Fruit fly (Drosophila melanogaster): ENCODE measurements around the gene CycJ.

The CycJ gene

dm6 chr3L:3444246-3444785 lies 21.9 kb upstream of the CycJ start:
- TF ChIP-seq CG15710 (tag; optimal IDR thresholded peaks at IDR 0.05) (peak; percentile 67), CG34367 (tag; optimal IDR thresholded peaks at IDR 0.05) (peak; percentile 69), CG17806 (tag; optimal IDR thresholded peaks at IDR 0.05) (peak; percentile 80), CG32121 (GFP tag; IDR thresholded peaks at IDR 0.05) (no peak), CG10348 (GFP tag; IDR thresholded peaks at IDR 0.05) (no peak), Snoo (tag; optimal IDR thresholded peaks at IDR 0.05) (no peak), fd96Ca (GFP tag; IDR thresholded peaks at IDR 0.05) (0 out of 3 replicates have a peak, but pooled peaks have one; percentile 11), gl (tag; optimal IDR thresholded peaks at IDR 0.05) (peak; percentile 7), CG4496 (GFP tag; IDR thresholded peaks at IDR 0.05) (no peak), CG13204 (GFP tag; optimal IDR thresholded peaks at IDR 0.05) (no peak), Ets98B (GFP tag; IDR thresholded peaks at IDR 0.05) (peak; percentile 32; the same call in 1 of the 2 replicates), CG9948 (tag; optimal IDR thresholded peaks at IDR 0.05) (peak; percentile 78), EcR (GFP tag; optimal IDR thresholded peaks at IDR 0.05) (no peak), CG8159 (tag; optimal IDR thresholded peaks at IDR 0.05) (peak; percentile 93), CG14655 (GFP tag; optimal IDR thresholded peaks at IDR 0.05) (peak; percentile 84), CG8301 (tag; optimal IDR thresholded peaks at IDR 0.05) (peak; percentile 82), CG12605 (GFP tag; IDR thresholded peaks at IDR 0.05) (peak; percentile 46; the same call in 1 of the 2 replicates), Pif1B (GFP tag; optimal IDR thresholded peaks at IDR 0.05) (peak; percentile 53), rn (GFP tag; IDR thresholded peaks at IDR 0.05) (0 out of 2 replicates have a peak, but pooled peaks have one; percentile 33), D1 (tag; optimal IDR thresholded peaks at IDR 0.05) (peak; percentile 20), Pif1A (GFP tag; optimal IDR thresholded peaks at IDR 0.05) (peak; percentile 70)

- TF ChIP-seq CG12605 (GFP tag; IDR thresholded peaks at IDR 0.05): no peak
- no peak for TF ChIP-seq CG32121 (GFP tag; IDR thresholded peaks at IDR 0.05)
- no peak for TF ChIP-seq CG13204 (GFP tag; optimal IDR thresholded peaks at IDR 0.05)
- no peak for TF ChIP-seq gl (tag; optimal IDR thresholded peaks at IDR 0.05)
- no peak for TF ChIP-seq CG14655 (GFP tag; optimal IDR thresholded peaks at IDR 0.05)
- no peak for TF ChIP-seq CG8301 (tag; optimal IDR thresholded peaks at IDR 0.05)
- no peak for TF ChIP-seq CG34367 (tag; optimal IDR thresholded peaks at IDR 0.05)
- TF ChIP-seq CG4496 (GFP tag; IDR thresholded peaks at IDR 0.05): no peak
- TF ChIP-seq CG9948 (tag; optimal IDR thresholded peaks at IDR 0.05): no peak
- no peak for TF ChIP-seq D1 (tag; optimal IDR thresholded peaks at IDR 0.05)
- TF ChIP-seq Ets98B (GFP tag; IDR thresholded peaks at IDR 0.05): no peak
- TF ChIP-seq Snoo (tag; optimal IDR thresholded peaks at IDR 0.05): no peak
- TF ChIP-seq rn (GFP tag; IDR thresholded peaks at IDR 0.05): no peak
- TF ChIP-seq Pif1B (GFP tag; optimal IDR thresholded peaks at IDR 0.05): no peak
- TF ChIP-seq fd96Ca (GFP tag; IDR thresholded peaks at IDR 0.05): no peak
Observed at dm6 chr3L:3447948-3448526, 18.2 kb upstream of the CycJ start.

DNA sequence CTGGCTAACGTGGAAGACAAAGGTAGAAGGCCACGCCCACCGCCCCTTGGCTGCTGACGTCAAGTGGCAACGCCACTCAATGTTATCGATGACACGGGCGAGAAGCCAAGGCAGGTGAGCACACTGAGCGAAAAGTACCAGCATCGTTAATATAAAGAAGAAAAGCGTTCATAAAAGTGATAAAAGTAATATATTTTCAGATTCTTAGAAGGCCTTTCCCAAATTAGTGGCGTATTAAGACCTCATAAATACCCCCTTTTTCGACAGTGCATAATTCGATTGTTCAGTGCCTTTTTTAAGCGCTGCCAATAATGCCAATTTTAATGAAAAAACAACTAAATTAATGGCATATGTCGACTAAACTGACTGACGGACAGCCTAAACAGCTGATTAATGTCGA lies 16.5 kb upstream of the CycJ start:
- TF ChIP-seq Ets98B (GFP tag; IDR thresholded peaks at IDR 0.05) (no peak), Pif1B (GFP tag; optimal IDR thresholded peaks at IDR 0.05) (no peak), CG34367 (tag; optimal IDR thresholded peaks at IDR 0.05) (no peak), CG17806 (tag; optimal IDR thresholded peaks at IDR 0.05) (no peak), CG10348 (GFP tag; IDR thresholded peaks at IDR 0.05) (no peak), CG14655 (GFP tag; optimal IDR thresholded peaks at IDR 0.05) (no peak), fd96Ca (GFP tag; IDR thresholded peaks at IDR 0.05) (0 out of 3 replicates have a peak, but pooled peaks have one; percentile 21), EcR (GFP tag; optimal IDR thresholded peaks at IDR 0.05) (no peak)

DNA sequence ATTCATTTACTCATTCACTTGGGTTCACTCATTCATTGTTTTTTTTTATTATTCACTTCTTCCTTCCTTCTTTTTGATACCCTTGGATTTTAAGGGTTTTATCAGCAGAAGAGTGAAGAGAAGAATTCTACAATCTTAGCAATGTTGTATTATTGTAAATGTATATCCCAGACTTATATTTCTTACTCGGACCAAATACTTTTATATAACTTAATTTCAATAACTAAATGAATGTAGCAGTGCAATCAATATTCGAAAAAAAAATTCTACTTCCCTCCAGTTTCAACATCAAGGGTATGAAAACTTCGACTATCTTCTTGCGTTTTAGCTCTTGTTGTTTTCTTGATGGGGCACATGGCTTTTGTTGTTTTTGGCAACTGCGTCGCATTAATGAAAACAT lies 15.8 kb upstream of the CycJ start:
- TF ChIP-seq Snoo (tag; optimal IDR thresholded peaks at IDR 0.05) (peak; percentile 45), Ets98B (GFP tag; IDR thresholded peaks at IDR 0.05) (no peak), CG12605 (GFP tag; IDR thresholded peaks at IDR 0.05) (no peak), CG17806 (tag; optimal IDR thresholded peaks at IDR 0.05) (peak; percentile 15), CG15710 (tag; optimal IDR thresholded peaks at IDR 0.05) (peak; percentile 48), Pif1B (GFP tag; optimal IDR thresholded peaks at IDR 0.05) (no peak), EcR (GFP tag; optimal IDR thresholded peaks at IDR 0.05) (peak; percentile 4), gl (tag; optimal IDR thresholded peaks at IDR 0.05) (no peak), Pif1A (GFP tag; optimal IDR thresholded peaks at IDR 0.05) (peak; percentile 25), CG8159 (tag; optimal IDR thresholded peaks at IDR 0.05) (peak; percentile 33)

DNA sequence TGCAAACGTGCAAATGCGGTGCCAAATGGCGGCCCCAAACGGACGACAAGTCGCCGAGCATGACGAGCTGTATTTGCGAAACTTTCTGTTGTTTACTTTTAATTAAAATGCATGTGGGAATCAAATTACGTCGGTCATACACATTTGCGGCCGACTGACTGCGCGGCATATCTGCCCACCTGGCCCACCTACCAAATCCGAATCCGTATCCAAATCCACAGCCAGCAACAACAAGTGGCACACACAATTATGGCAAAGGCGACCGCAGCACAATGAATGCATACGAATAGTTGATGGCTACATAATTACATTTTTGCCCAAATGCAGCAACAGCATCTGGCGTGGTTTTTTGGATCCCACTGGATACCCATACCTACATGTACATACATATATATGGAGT lies 14.5 kb upstream of the CycJ start:
- TF ChIP-seq CG13204 (GFP tag; optimal IDR thresholded peaks at IDR 0.05): no peak
- TF ChIP-seq CG17806 (tag; optimal IDR thresholded peaks at IDR 0.05): no peak
- TF ChIP-seq CG15710 (tag; optimal IDR thresholded peaks at IDR 0.05): no peak
- no peak for TF ChIP-seq CG8301 (tag; optimal IDR thresholded peaks at IDR 0.05)
- TF ChIP-seq Pif1B (GFP tag; optimal IDR thresholded peaks at IDR 0.05): no peak
- TF ChIP-seq fd96Ca (GFP tag; IDR thresholded peaks at IDR 0.05): no peak
- TF ChIP-seq CG8159 (tag; optimal IDR thresholded peaks at IDR 0.05): no peak
- no peak for TF ChIP-seq EcR (GFP tag; optimal IDR thresholded peaks at IDR 0.05)
- no peak for TF ChIP-seq CG14655 (GFP tag; optimal IDR thresholded peaks at IDR 0.05)
- no peak for TF ChIP-seq Ets98B (GFP tag; IDR thresholded peaks at IDR 0.05)
- TF ChIP-seq CG4496 (GFP tag; IDR thresholded peaks at IDR 0.05): no peak
- TF ChIP-seq CG32121 (GFP tag; IDR thresholded peaks at IDR 0.05): no peak
- TF ChIP-seq D1 (tag; optimal IDR thresholded peaks at IDR 0.05): no peak
- no peak for TF ChIP-seq Snoo (tag; optimal IDR thresholded peaks at IDR 0.05)
- TF ChIP-seq CG10348 (GFP tag; IDR thresholded peaks at IDR 0.05): no peak

- TF ChIP-seq CG8301 (tag; optimal IDR thresholded peaks at IDR 0.05): no peak
- 0 out of 3 replicates have a peak, but pooled peaks have one; percentile 4 for TF ChIP-seq CG4496 (GFP tag; IDR thresholded peaks at IDR 0.05)
Observed at dm6 chr3L:3452684-3453083, 13.5 kb upstream of the CycJ start.

Data from whole organism, pupa.